Fruit fly (Drosophila melanogaster) whole organism, embryonic: Measurements from ENCODE around the gene pico.
A peak's percentile ranks its signal among the peaks of the same experiment; 100 is the strongest.

Source experiments
- Abd-B ChIP-seq: fragments of 200-800 bp; sonication (Bioruptor generic); optimal IDR thresholded peaks from 2 replicates; lab custom pipeline; 2018; ENCODE audit warnings: missing biosample characterization, mild to moderate bottlenecking, missing genetic modification characterization, moderate library complexity
- B-H2 ChIP-seq: fragments of 200-800 bp; sonication (Bioruptor generic); optimal IDR thresholded peaks from 2 replicates; lab custom pipeline; 2018; ENCODE audit warnings: missing biosample characterization, mild to moderate bottlenecking, missing genetic modification characterization
- CG10321 ChIP-seq: fragments of 200-800 bp; sonication (Bioruptor generic); IDR thresholded peaks from 2 replicates; pipeline ENCODE4 v1.3.6; 2022; ENCODE audit warnings: missing biosample characterization, missing genetic modification characterization
- CG10565 ChIP-seq: fragments of 200-800 bp; sonication (Bioruptor generic); optimal IDR thresholded peaks from 3 replicates; lab custom pipeline; 2016; ENCODE audit warnings: missing biosample characterization, mild to moderate bottlenecking, missing genetic modification characterization
- CG10654 ChIP-seq: fragments of 200-800 bp; sonication (Bioruptor generic); optimal IDR thresholded peaks from 2 replicates; lab custom pipeline; 2016; ENCODE audit warnings: missing biosample characterization, missing genetic modification characterization
- CG10979 ChIP-seq: fragments of 200-800 bp; sonication (Bioruptor generic); optimal IDR thresholded peaks from 2 replicates; lab custom pipeline; 2018; ENCODE audit warnings: missing biosample characterization, mild to moderate bottlenecking, missing genetic modification characterization, moderate library complexity
- CG11504 ChIP-seq: fragments of 200-800 bp; sonication (Bioruptor generic); optimal IDR thresholded peaks from 3 replicates; lab custom pipeline; 2019; ENCODE audit warnings: missing biosample characterization, mild to moderate bottlenecking, missing genetic modification characterization, moderate library complexity
- CG11696 ChIP-seq: fragments of 200-800 bp; sonication (Bioruptor generic); IDR thresholded peaks from 2 replicates; pipeline ENCODE4 v1.3.6; 2022; ENCODE audit warnings: missing biosample characterization, missing genetic modification characterization
- CG13424 ChIP-seq: fragments of 200-800 bp; sonication (Bioruptor generic); optimal IDR thresholded peaks from 2 replicates; lab custom pipeline; 2019; ENCODE audit warnings: missing biosample characterization, mild to moderate bottlenecking, missing genetic modification characterization, moderate library complexity
- CG14441 ChIP-seq: fragments of 200-800 bp; sonication (Bioruptor generic); IDR thresholded peaks from 2 replicates; pipeline ENCODE4 v1.3.6; 2022; ENCODE audit warnings: missing biosample characterization, missing genetic modification characterization
- CG15269 ChIP-seq: fragments of 200-800 bp; sonication (Bioruptor generic); optimal IDR thresholded peaks from 2 replicates; lab custom pipeline; 2018; ENCODE audit warnings: missing biosample characterization, mild to moderate bottlenecking, missing genetic modification characterization, moderate library complexity
- CG31224 ChIP-seq: fragments of 200-800 bp; sonication (Bioruptor generic); IDR thresholded peaks from 2 replicates; pipeline ENCODE4 v1.3.6; 2022; ENCODE audit warnings: missing biosample characterization, missing genetic modification characterization
- CG4730 ChIP-seq: fragments of 200-800 bp; sonication (Bioruptor generic); IDR thresholded peaks from 2 replicates; pipeline ENCODE4 v1.3.6; 2022; ENCODE audit warnings: missing biosample characterization, missing genetic modification characterization
- CG7786 ChIP-seq: fragments of 200-800 bp; sonication (Bioruptor generic); optimal IDR thresholded peaks from 2 replicates; lab custom pipeline; 2016; ENCODE audit warnings: missing biosample characterization, missing genetic modification characterization
- Doc2 ChIP-seq: fragments of 200-800 bp; sonication (Bioruptor generic); IDR thresholded peaks from 2 replicates; pipeline ENCODE4 v1.3.6; 2022; ENCODE audit warnings: missing biosample characterization, missing genetic modification characterization
- Dp ChIP-seq: fragments of 200-800 bp; sonication (Bioruptor generic); optimal IDR thresholded peaks from 2 replicates; lab custom pipeline; 2018; ENCODE audit warnings: missing biosample characterization, mild to moderate bottlenecking, missing genetic modification characterization, moderate library complexity
- Ets65A ChIP-seq: fragments of 200-800 bp; sonication (Bioruptor generic); peaks from one replicate; lab custom pipeline; 2016; ENCODE audit warnings: missing biosample characterization, missing genetic modification characterization
- HLHmδ ChIP-seq: fragments of 200-800 bp; sonication (Bioruptor generic); optimal IDR thresholded peaks from 2 replicates; lab custom pipeline; 2018; ENCODE audit warnings: missing biosample characterization, mild to moderate bottlenecking, missing genetic modification characterization, moderate library complexity
- Hey ChIP-seq: fragments of 200-800 bp; sonication (Bioruptor generic); optimal IDR thresholded peaks from 3 replicates; lab custom pipeline; 2018; ENCODE audit warnings: missing biosample characterization, mild to moderate bottlenecking, missing genetic modification characterization
- HmgZ ChIP-seq: fragments of 200-800 bp; sonication (Bioruptor generic); optimal IDR thresholded peaks from 2 replicates; lab custom pipeline; 2018; ENCODE audit warnings: missing biosample characterization, mild to moderate bottlenecking, missing genetic modification characterization
- Lim3 ChIP-seq: fragments of 200-800 bp; sonication (Bioruptor generic); IDR thresholded peaks from 2 replicates; pipeline ENCODE4 v1.3.6; 2022; ENCODE audit warnings: missing biosample characterization, missing genetic modification characterization
- Nf-YC ChIP-seq: fragments of 200-800 bp; optimal IDR thresholded peaks from 3 replicates; lab custom pipeline; 2019; ENCODE audit warnings: missing biosample characterization, mild to moderate bottlenecking, missing genetic modification characterization, moderate library complexity
- Opbp ChIP-seq: fragments of 200-800 bp; sonication (Bioruptor generic); IDR thresholded peaks from 3 replicates; pipeline ENCODE4 v1.3.6; 2022; ENCODE audit warnings: missing biosample characterization, missing genetic modification characterization; ENCODE audit not compliant: partially characterized antibody
- Sin3A ChIP-seq: fragments of >200 bp; optimal IDR thresholded peaks from 2 replicates; lab custom pipeline; 2018
- TFAM ChIP-seq: fragments of 200-800 bp; sonication (Bioruptor generic); optimal IDR thresholded peaks from 2 replicates; lab custom pipeline; 2017; ENCODE audit warnings: missing biosample characterization, missing genetic modification characterization, inconsistent platforms
- Xbp1 ChIP-seq: fragments of 200-800 bp; sonication (Bioruptor generic); optimal IDR thresholded peaks from 3 replicates; lab custom pipeline; 2016; ENCODE audit warnings: missing biosample characterization, mild to moderate bottlenecking, missing genetic modification characterization
- aop ChIP-seq: fragments of 200-800 bp; sonication (Bioruptor generic); IDR thresholded peaks from 2 replicates; pipeline ENCODE4 v1.3.6; 2022; ENCODE audit warnings: missing biosample characterization, missing genetic modification characterization
- cas ChIP-seq: fragments of 200-800 bp; sonication (Bioruptor generic); IDR thresholded peaks from 2 replicates; pipeline ENCODE4 v1.3.6; 2022; ENCODE audit warnings: missing biosample characterization, missing genetic modification characterization
- cg ChIP-seq: fragments of 200-800 bp; sonication (Bioruptor generic); optimal IDR thresholded peaks from 3 replicates; lab custom pipeline; 2019; ENCODE audit warnings: missing biosample characterization, mild to moderate bottlenecking, missing genetic modification characterization, moderate library complexity
- crc ChIP-seq: fragments of 200-800 bp; sonication (Bioruptor generic); optimal IDR thresholded peaks from 2 replicates; lab custom pipeline; 2016; ENCODE audit warnings: missing biosample characterization, missing genetic modification characterization
- dysf ChIP-seq: fragments of 200-800 bp; sonication (Bioruptor generic); IDR thresholded peaks from 3 replicates; pipeline ENCODE4 v1.3.6; 2022; ENCODE audit warnings: missing biosample characterization, missing genetic modification characterization
- esg ChIP-seq: fragments of 200-800 bp; sonication (Bioruptor generic); conservative IDR thresholded peaks from 2 replicates; pipeline ENCODE4 v1.3.6; 2022; ENCODE audit warnings: missing biosample characterization, missing genetic modification characterization
- eve ChIP-seq, 2 experiments: fragments of >200 bp; optimal IDR thresholded peaks; 2 replicates each; lab custom pipeline; 2017; ENCODE audit warnings: missing biosample characterization in 2 of 2, missing genetic modification characterization in 2 of 2
- fd64A ChIP-seq: fragments of 200-800 bp; sonication (Bioruptor generic); optimal IDR thresholded peaks from 3 replicates; lab custom pipeline; 2018; ENCODE audit warnings: missing biosample characterization, mild to moderate bottlenecking, missing genetic modification characterization
- gfzf ChIP-seq: fragments of 200-800 bp; sonication (Bioruptor generic); optimal IDR thresholded peaks from 2 replicates; lab custom pipeline; 2016; ENCODE audit warnings: missing biosample characterization, mild to moderate bottlenecking, missing genetic modification characterization, moderate library complexity
- gt ChIP-seq: fragments of 200-800 bp; sonication (Bioruptor generic); IDR thresholded peaks from 2 replicates; pipeline ENCODE4 v1.3.6; 2022; ENCODE audit warnings: missing biosample characterization, missing genetic modification characterization
- jigr1 ChIP-seq: fragments of 200-800 bp; sonication (Bioruptor generic); IDR thresholded peaks from 3 replicates; pipeline ENCODE4 v1.3.6; 2022; ENCODE audit warnings: missing biosample characterization, missing genetic modification characterization
- jing ChIP-seq: fragments of 200-800 bp; sonication (Bioruptor generic); optimal IDR thresholded peaks from 2 replicates; lab custom pipeline; 2018; ENCODE audit warnings: missing biosample characterization, mild to moderate bottlenecking, missing genetic modification characterization
- maf-S ChIP-seq: fragments of 200-800 bp; sonication (Bioruptor generic); optimal IDR thresholded peaks from 2 replicates; lab custom pipeline; 2016; ENCODE audit warnings: missing biosample characterization, missing genetic modification characterization
- nerfin-2 ChIP-seq: fragments of 200-800 bp; sonication (Bioruptor generic); IDR thresholded peaks from 2 replicates; pipeline ENCODE4 v1.3.6; 2022; ENCODE audit warnings: missing biosample characterization, missing genetic modification characterization; ENCODE audit not compliant: partially characterized antibody
- otp ChIP-seq: fragments of 200-800 bp; sonication (Bioruptor generic); IDR thresholded peaks from 3 replicates; pipeline ENCODE4, ENCODE4 v1.3.6; 2022; ENCODE audit warnings: missing biosample characterization, missing genetic modification characterization
- pb ChIP-seq: fragments of 200-800 bp; sonication (Bioruptor generic); optimal IDR thresholded peaks from 3 replicates; lab custom pipeline; 2016; ENCODE audit warnings: missing biosample characterization, missing genetic modification characterization
- peb ChIP-seq: fragments of 200-800 bp; sonication (Bioruptor generic); IDR thresholded peaks from 2 replicates; pipeline ENCODE4 v1.3.6; 2022; ENCODE audit warnings: missing biosample characterization, missing genetic modification characterization
- pho ChIP-seq: fragments of 200-800 bp; sonication (Bioruptor generic); optimal IDR thresholded peaks from 2 replicates; lab custom pipeline; 2016; ENCODE audit warnings: missing biosample characterization, missing genetic modification characterization
- prd ChIP-seq, 3 experiments: fragments of >200 bp in 2 of 3; fragments of 200-800 bp in 1 of 3; sonication (Bioruptor generic) in 1 of 3; optimal IDR thresholded peaks in 2 of 3; IDR thresholded peaks in 1 of 3; 2 replicates in 2 of 3; 3 replicates in 1 of 3; pipeline versions ENCODE4 v1.3.6 to Lab custom; 2017 to 2022; ENCODE audit warnings: missing biosample characterization in 1 of 3, missing genetic modification characterization in 1 of 3
- shn ChIP-seq: fragments of 200-800 bp; sonication (Bioruptor generic); optimal IDR thresholded peaks from 3 replicates; lab custom pipeline; 2016; ENCODE audit warnings: missing biosample characterization, missing genetic modification characterization
- slou ChIP-seq: fragments of 200-800 bp; sonication (Bioruptor generic); optimal IDR thresholded peaks from 3 replicates; lab custom pipeline; 2016; ENCODE audit warnings: missing biosample characterization, missing genetic modification characterization
- tap ChIP-seq: fragments of 200-800 bp; optimal IDR thresholded peaks from 3 replicates; lab custom pipeline; 2019; ENCODE audit warnings: missing biosample characterization, mild to moderate bottlenecking, missing genetic modification characterization, moderate library complexity
- tio ChIP-seq: fragments of 200-800 bp; sonication (Bioruptor generic); optimal IDR thresholded peaks from 2 replicates; lab custom pipeline; 2017; ENCODE audit warnings: missing biosample characterization, missing genetic modification characterization, inconsistent platforms
- trem ChIP-seq: fragments of 200-800 bp; optimal IDR thresholded peaks from 3 replicates; lab custom pipeline; 2019; ENCODE audit warnings: missing biosample characterization, mild to moderate bottlenecking, missing genetic modification characterization, moderate library complexity
- vvl ChIP-seq: fragments of 200-800 bp; sonication (Bioruptor generic); IDR thresholded peaks from 2 replicates; pipeline ENCODE4 v1.3.6; 2022; ENCODE audit warnings: missing biosample characterization, missing genetic modification characterization
- zfh2 ChIP-seq: fragments of 200-800 bp; sonication (Bioruptor generic); optimal IDR thresholded peaks from 2 replicates; lab custom pipeline; 2016; ENCODE audit warnings: missing biosample characterization, missing genetic modification characterization

Gene pico

DNA sequence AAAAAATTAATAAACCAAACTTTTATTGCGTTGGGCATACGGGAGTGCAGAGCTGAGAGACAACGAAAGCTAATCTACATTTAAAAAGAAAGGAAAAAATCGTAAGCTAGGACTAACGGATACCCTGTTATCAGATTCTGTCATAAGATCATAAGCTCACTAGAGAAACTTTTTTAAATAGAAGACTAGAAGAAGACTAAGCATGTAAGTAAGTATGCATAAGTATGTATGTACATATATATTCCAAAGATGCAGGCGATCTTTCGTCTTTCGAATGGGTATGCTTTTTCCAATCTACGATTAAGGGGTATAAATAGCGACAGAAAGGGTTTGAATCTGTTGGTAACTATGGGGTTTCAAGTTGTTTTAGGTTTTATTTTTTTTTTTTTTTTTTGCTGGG is 67.0 kb downstream of the pico start (continued):
- TF ChIP-seq otp (GFP tag; lab: Robert Waterston, UW) (no peak), HLHmδ (GFP tag; lab: Kevin White, UChicago) (no peak), Ets65A (no peak), tio (no peak), CG10321 (GFP tag; lab: Robert Waterston, UW) (no peak), TFAM (no peak), CG10654 (GFP tag; lab: Kevin White, UChicago) (no peak), peb (no peak), fd64A (no peak), esg (GFP tag; lab: Robert Waterston, UW) (peak; percentile 25; the same call in 1 of the 2 replicates), maf-S (GFP tag; lab: Kevin White, UChicago) (no peak), dysf (GFP tag; lab: Robert Waterston, UW) (peak; percentile 26; the same call in 1 of the 3 replicates), CG15269 (peak; percentile 2), vvl (GFP tag; lab: Robert Waterston, UW) (no peak), Sin3A (lab: Kevin White, UChicago) (no peak), Dp (no peak), CG10979 (tag; lab: Kevin White, UChicago) (peak; percentile 45), CG4730 (GFP tag; lab: Robert Waterston, UW) (no peak), eve (GFP tag; optimal IDR thresholded peaks at IDR 0.05; lab: Kevin White, UChicago) (no peak), prd (optimal IDR thresholded peaks at IDR 0.05; lab: Kevin White, UChicago) (no peak), prd (GFP tag; IDR thresholded peaks at IDR 0.05; lab: Robert Waterston, UW) (peak; percentile 56; the same call in 2 of the 3 replicates), Doc2 (no peak), Hey (tag; lab: Kevin White, UChicago) (no peak), CG31224 (GFP tag; lab: Robert Waterston, UW) (no peak), zfh2 (GFP tag; lab: Kevin White, UChicago) (peak; percentile 18), Opbp (GFP tag; lab: Robert Waterston, UW) (no peak), CG11696 (GFP tag; lab: Robert Waterston, UW) (no peak), gfzf (GFP tag; lab: Kevin White, UChicago) (no peak), crc (GFP tag; lab: Kevin White, UChicago) (no peak), CG7786 (peak; percentile 12), slou (GFP tag; lab: Kevin White, UChicago) (no peak), CG11504 (tag; lab: Kevin White, UChicago) (peak; percentile 56), jigr1 (GFP tag; lab: Robert Waterston, UW) (no peak), Abd-B (GFP tag; lab: Kevin White, UChicago) (no peak), CG13424 (tag; lab: Kevin White, UChicago) (no peak), HmgZ (tag; lab: Kevin White, UChicago) (no peak), tap (tag; lab: Kevin White, UChicago) (no peak), CG14441 (0 out of 2 replicates have a peak, but pooled peaks have one; percentile 18), gt (GFP tag; lab: Robert Waterston, UW) (no peak), trem (tag; lab: Kevin White, UChicago) (peak; percentile 15), Xbp1 (GFP tag; lab: Kevin White, UChicago) (peak; percentile 17), Lim3 (GFP tag; lab: Robert Waterston, UW) (no peak), cas (no peak), CG10565 (GFP tag; lab: Kevin White, UChicago) (no peak), nerfin-2 (GFP tag; lab: Robert Waterston, UW) (no peak), B-H2 (no peak), jing (GFP tag; lab: Kevin White, UChicago) (no peak), pho (GFP tag; lab: Kevin White, UChicago) (no peak), cg (no peak), pb (GFP tag; lab: Kevin White, UChicago) (no peak), aop (GFP tag; lab: Robert Waterston, UW) (no peak), Nf-YC (tag; lab: Kevin White, UChicago) (no peak), shn (no peak)
